Worm (Caenorhabditis elegans) whole organism, late embryonic: ENCODE results near the gene gly-3.

ENCODE experiments used
- C08G9.2 ChIP-seq: sonication (generic microtip); optimal IDR thresholded peaks from 2 replicates; lab custom pipeline; 2016; ENCODE audit warnings: mild to moderate bottlenecking, missing genetic modification characterization, moderate library complexity, missing compliant biosample characterization
- ama-1 ChIP-seq: fragments of 150-350 bp; optimal IDR thresholded peaks from 2 replicates; lab custom pipeline; 2014
- ceh-22 ChIP-seq: sonication (generic microtip); optimal IDR thresholded peaks from 2 replicates; lab custom pipeline; 2017; ENCODE audit warnings: missing biosample characterization, missing genetic modification characterization
- elt-2 ChIP-seq: sonication (generic microtip); optimal IDR thresholded peaks from 2 replicates; lab custom pipeline; 2016; ENCODE audit warnings: missing genetic modification reagents, missing genetic modification characterization, missing compliant biosample characterization
- nfya-1 ChIP-seq: sonication (generic microtip); optimal IDR thresholded peaks from 2 replicates; lab custom pipeline; 2017; ENCODE audit warnings: missing genetic modification characterization, mild to moderate bottlenecking, missing compliant biosample characterization, antibody characterized with exemption, moderate library complexity
- odd-2 ChIP-seq: sonication (generic microtip); optimal IDR thresholded peaks from 2 replicates; lab custom pipeline; 2017; ENCODE audit warnings: antibody characterized with exemption, mild to moderate bottlenecking, missing genetic modification characterization, missing compliant biosample characterization
- sdc-2 ChIP-seq: sonication (generic microtip); optimal IDR thresholded peaks from 2 replicates; lab custom pipeline; 2016; ENCODE audit warnings: missing genotype, missing genetic modification characterization, missing compliant biosample characterization
- tbx-2 ChIP-seq: sonication (generic microtip); optimal IDR thresholded peaks from 2 replicates; lab custom pipeline; 2016; ENCODE audit warnings: missing genetic modification characterization, missing compliant biosample characterization
- ttx-3 ChIP-seq: sonication (generic microtip); optimal IDR thresholded peaks from 2 replicates; lab custom pipeline; 2016; ENCODE audit warnings: missing genetic modification reagents, missing genetic modification characterization, missing compliant biosample characterization

ce11 chrIII:7928549-7929129, 11.1 kb upstream of the gly-3 start, which contains the start of the genes C29E4.13 and npp-15:
- TF ChIP-seq C08G9.2 (tag; lab: Kevin White, UChicago) = no peak
- no peak for TF ChIP-seq ceh-22
- no peak for TF ChIP-seq ama-1 (lab: Kevin White, UChicago)
- TF ChIP-seq ttx-3 (tag; lab: Kevin White, UChicago) = no peak
- no peak for TF ChIP-seq tbx-2 (tag; lab: Kevin White, UChicago)
- no peak for TF ChIP-seq elt-2 (tag; lab: Kevin White, UChicago)
- TF ChIP-seq odd-2 (tag; lab: Kevin White, UChicago) = no peak
- no peak for TF ChIP-seq sdc-2 (tag; lab: Kevin White, UChicago)
- TF ChIP-seq nfya-1 = peak; percentile 20
